Fruit fly (Drosophila melanogaster) whole organism, pupa: Measurements from ENCODE around the gene Cpr64Ac.

Experiments
- CG10348 ChIP-seq: fragments of 200-800 bp; sonication (Bioruptor generic); IDR thresholded peaks from 2 replicates; pipeline ENCODE4 v1.3.6; 2022; ENCODE audit warnings: missing biosample characterization, missing genetic modification characterization
- CG12605 ChIP-seq: fragments of 200-800 bp; sonication (Bioruptor generic); IDR thresholded peaks from 2 replicates; pipeline ENCODE4 v1.3.6; 2022; ENCODE audit warnings: missing biosample characterization, missing genetic modification characterization
- CG13204 ChIP-seq: fragments of 200-800 bp; sonication (Bioruptor generic); optimal IDR thresholded peaks from 2 replicates; lab custom pipeline; 2018; ENCODE audit warnings: missing biosample characterization, mild to moderate bottlenecking, missing genetic modification characterization, moderate library complexity
- CG14655 ChIP-seq: fragments of 200-800 bp; sonication (Bioruptor generic); optimal IDR thresholded peaks from 3 replicates; lab custom pipeline; 2017; ENCODE audit warnings: mild to moderate bottlenecking, missing biosample characterization, missing genetic modification reagents, missing genetic modification characterization
- CG15710 ChIP-seq: fragments of 200-800 bp; sonication (Bioruptor generic); optimal IDR thresholded peaks from 2 replicates; lab custom pipeline; 2018; ENCODE audit warnings: missing biosample characterization, mild to moderate bottlenecking, missing genetic modification characterization, moderate library complexity
- CG17806 ChIP-seq: fragments of 200-800 bp; sonication (Bioruptor generic); optimal IDR thresholded peaks from 2 replicates; lab custom pipeline; 2018; ENCODE audit warnings: missing biosample characterization, mild to moderate bottlenecking, missing genetic modification characterization, moderate library complexity
- CG32121 ChIP-seq: fragments of 200-800 bp; sonication (Bioruptor generic); IDR thresholded peaks from 2 replicates; pipeline ENCODE4 v1.3.6; 2022; ENCODE audit warnings: missing biosample characterization, missing genetic modification characterization
- CG34367 ChIP-seq: fragments of 200-800 bp; sonication (Bioruptor generic); optimal IDR thresholded peaks from 2 replicates; lab custom pipeline; 2018; ENCODE audit warnings: missing biosample characterization, mild to moderate bottlenecking, missing genetic modification characterization
- CG4496 ChIP-seq: fragments of 200-800 bp; sonication (Bioruptor generic); IDR thresholded peaks from 3 replicates; pipeline ENCODE4 v1.3.6; 2022; ENCODE audit warnings: missing biosample characterization, missing genetic modification characterization
- CG8159 ChIP-seq: fragments of 200-800 bp; sonication (Bioruptor generic); optimal IDR thresholded peaks from 3 replicates; lab custom pipeline; 2018; ENCODE audit warnings: missing biosample characterization, mild to moderate bottlenecking, missing genetic modification characterization, moderate library complexity
- CG8301 ChIP-seq: fragments of 200-800 bp; sonication (Bioruptor generic); optimal IDR thresholded peaks from 2 replicates; lab custom pipeline; 2018; ENCODE audit warnings: missing biosample characterization, mild to moderate bottlenecking, missing genetic modification characterization
- CG9948 ChIP-seq: fragments of 200-800 bp; sonication (Bioruptor generic); optimal IDR thresholded peaks from 2 replicates; lab custom pipeline; 2018; ENCODE audit warnings: missing biosample characterization, mild to moderate bottlenecking, missing genetic modification characterization, moderate library complexity
- D1 ChIP-seq: fragments of 200-800 bp; sonication (Bioruptor generic); optimal IDR thresholded peaks from 2 replicates; lab custom pipeline; 2018; ENCODE audit warnings: missing biosample characterization, mild to moderate bottlenecking, missing genetic modification characterization, moderate library complexity
- EcR ChIP-seq: fragments of 200-800 bp; sonication (Bioruptor generic); optimal IDR thresholded peaks from 3 replicates; lab custom pipeline; 2019; ENCODE audit warnings: missing biosample characterization, missing genetic modification characterization, mild to moderate bottlenecking, moderate library complexity, missing genetic modification reagents
- Ets98B ChIP-seq: fragments of 200-800 bp; sonication (Bioruptor generic); IDR thresholded peaks from 2 replicates; pipeline ENCODE4 v1.3.6; 2022; ENCODE audit warnings: missing biosample characterization, missing genetic modification characterization
- Pif1A ChIP-seq: fragments of 200-800 bp; sonication (Bioruptor generic); optimal IDR thresholded peaks from 3 replicates; lab custom pipeline; 2016; ENCODE audit warnings: missing biosample characterization, missing genetic modification characterization
- Pif1B ChIP-seq: fragments of 200-800 bp; sonication (Bioruptor generic); optimal IDR thresholded peaks from 3 replicates; lab custom pipeline; 2016; ENCODE audit warnings: missing biosample characterization, missing genetic modification characterization
- Snoo ChIP-seq: fragments of 200-800 bp; sonication (Bioruptor generic); optimal IDR thresholded peaks from 3 replicates; lab custom pipeline; 2017; ENCODE audit warnings: missing biosample characterization, mild to moderate bottlenecking, missing genetic modification characterization, inconsistent platforms
- fd96Ca ChIP-seq: fragments of 200-800 bp; sonication (Bioruptor generic); IDR thresholded peaks from 3 replicates; pipeline ENCODE4 v1.3.6; 2022; ENCODE audit warnings: missing biosample characterization, missing genetic modification characterization
- gl ChIP-seq: fragments of 200-800 bp; sonication (Bioruptor generic); optimal IDR thresholded peaks from 2 replicates; lab custom pipeline; 2018; ENCODE audit warnings: missing biosample characterization, mild to moderate bottlenecking, missing genetic modification characterization
- rn ChIP-seq: fragments of 200-800 bp; sonication (Bioruptor generic); IDR thresholded peaks from 2 replicates; pipeline ENCODE4 v1.3.6; 2022; ENCODE audit warnings: missing biosample characterization, missing genetic modification characterization

Cpr64Ac gene

dm6 chr3L:4212815-4213214 is at the start of gene Cpr64Ac:
Cpr64Ac (minus strand) TSS chr3L:4212915.
- no peak for TF ChIP-seq Pif1A (GFP tag; lab: Kevin White, UChicago)
- no peak for TF ChIP-seq CG17806 (tag; lab: Kevin White, UChicago)
- TF ChIP-seq CG4496 = no peak
- no peak for TF ChIP-seq rn (GFP tag; lab: Robert Waterston, UW)
- no peak for TF ChIP-seq CG9948 (tag; lab: Kevin White, UChicago)
- TF ChIP-seq CG10348 (GFP tag; lab: Robert Waterston, UW) = no peak
- TF ChIP-seq D1 (tag; lab: Kevin White, UChicago) = no peak
- no peak for TF ChIP-seq Snoo (tag; lab: Kevin White, UChicago)
- no peak for TF ChIP-seq fd96Ca
- no peak for TF ChIP-seq CG8159 (tag; lab: Kevin White, UChicago)
- no peak for TF ChIP-seq Pif1B
- TF ChIP-seq CG15710 = no peak
- no peak for TF ChIP-seq EcR
- no peak for TF ChIP-seq CG13204
- no peak for TF ChIP-seq CG8301 (tag; lab: Kevin White, UChicago)

dm6 chr3L:4262384-4262783 is 49.7 kb upstream of the Cpr64Ac start, which contains the start of the genes CG11586 and VhaM9.7-a:
CG11586 (minus strand) TSS chr3L:4262470.
VhaM9.7-a (plus strand) TSS chr3L:4262705.
- TF ChIP-seq CG15710 (no peak), Snoo (tag; lab: Kevin White, UChicago) (no peak), CG12605 (GFP tag; lab: Robert Waterston, UW) (no peak), CG34367 (no peak), CG13204 (no peak), D1 (tag; lab: Kevin White, UChicago) (no peak), CG4496 (no peak), CG17806 (tag; lab: Kevin White, UChicago) (no peak), EcR (no peak), rn (GFP tag; lab: Robert Waterston, UW) (no peak), CG8301 (tag; lab: Kevin White, UChicago) (no peak)

- no peak for TF ChIP-seq CG4496
- TF ChIP-seq rn (GFP tag; lab: Robert Waterston, UW) = no peak
- no peak for TF ChIP-seq CG14655 (GFP tag; lab: Kevin White, UChicago)
- no peak for TF ChIP-seq CG15710
- no peak for TF ChIP-seq CG10348 (GFP tag; lab: Robert Waterston, UW)
- no peak for TF ChIP-seq Pif1B
- no peak for TF ChIP-seq CG17806 (tag; lab: Kevin White, UChicago)
- TF ChIP-seq, all 21 proteins: peak for 0
Measured at dm6 chr3L:4261177-4261576, 48.5 kb upstream of the Cpr64Ac start.

dm6 chr3L:4259102-4259558 is 46.4 kb upstream of the Cpr64Ac start, which contains the start of the genes CG15011 and CG1309:
CG15011 (minus strand) TSS chr3L:4259152.
CG1309 (plus strand) TSS chr3L:4259430.
- TF ChIP-seq CG10348 (GFP tag; lab: Robert Waterston, UW) (no peak), CG8159 (tag; lab: Kevin White, UChicago) (peak; percentile 80), CG15710 (peak; percentile 77), rn (GFP tag; lab: Robert Waterston, UW) (no peak), D1 (tag; lab: Kevin White, UChicago) (no peak), CG14655 (GFP tag; lab: Kevin White, UChicago) (no peak), Pif1A (GFP tag; lab: Kevin White, UChicago) (no peak), Ets98B (GFP tag; lab: Robert Waterston, UW) (peak; percentile 47; the same call in 1 of the 2 replicates), fd96Ca (no peak), CG8301 (tag; lab: Kevin White, UChicago) (peak; percentile 63), gl (peak; percentile 31), Snoo (tag; lab: Kevin White, UChicago) (peak; percentile 68), CG9948 (tag; lab: Kevin White, UChicago) (peak; percentile 69), CG32121 (GFP tag; lab: Robert Waterston, UW) (peak; percentile 66), CG12605 (GFP tag; lab: Robert Waterston, UW) (no peak), CG17806 (tag; lab: Kevin White, UChicago) (peak; percentile 70), CG13204 (no peak), Pif1B (no peak), CG4496 (peak; percentile 82), CG34367 (peak; percentile 61), EcR (peak; percentile 34)

dm6 chr3L:4254301-4254834 is 41.7 kb upstream of the Cpr64Ac start, which contains the start of the genes ago and CG1265:
ago (minus strand) TSS chr3L:4254306.
CG1265 (plus strand) TSS chr3L:4254776.
- TF ChIP-seq CG10348 (GFP tag; lab: Robert Waterston, UW) (no peak), fd96Ca (no peak), CG14655 (GFP tag; lab: Kevin White, UChicago) (no peak), CG13204 (no peak), EcR (no peak), Pif1B (no peak), Ets98B (GFP tag; lab: Robert Waterston, UW) (0 out of 2 replicates have a peak, but pooled peaks have one; percentile 1), CG8159 (tag; lab: Kevin White, UChicago) (peak; percentile 39), CG15710 (peak; percentile 44), gl (no peak), CG17806 (tag; lab: Kevin White, UChicago) (peak; percentile 20), CG34367 (no peak), CG8301 (tag; lab: Kevin White, UChicago) (no peak), rn (GFP tag; lab: Robert Waterston, UW) (no peak), CG32121 (GFP tag; lab: Robert Waterston, UW) (no peak), CG4496 (peak; percentile 20; the same call in 2 of the 3 replicates), CG9948 (tag; lab: Kevin White, UChicago) (peak; percentile 6), D1 (tag; lab: Kevin White, UChicago) (no peak), CG12605 (GFP tag; lab: Robert Waterston, UW) (no peak), Snoo (tag; lab: Kevin White, UChicago) (peak; percentile 37), Pif1A (GFP tag; lab: Kevin White, UChicago) (no peak)
- TF ChIP-seq, all 21 proteins: peak for 7
